Worm (Caenorhabditis elegans) whole organism, L1 larva: ENCODE data around the gene col-13.
A peak's percentile ranks its signal among the peaks of the same experiment; 100 is the strongest.

ENCODE experiments used
- C16A3.4 ChIP-seq: fragments of 150-350 bp; optimal IDR thresholded peaks from 2 replicates; lab custom pipeline; 2014; ENCODE audit warnings: missing biosample characterization, missing genetic modification characterization
- C34B4.2 ChIP-seq: sonication (generic microtip); optimal IDR thresholded peaks from 2 replicates; lab custom pipeline; 2017; ENCODE audit warnings: mild to moderate bottlenecking, missing genetic modification characterization, missing compliant biosample characterization
- aha-1 ChIP-seq: fragments of 150-350 bp; optimal IDR thresholded peaks from 2 replicates; lab custom pipeline; 2014; ENCODE audit warnings: missing biosample characterization, missing genetic modification characterization
- ama-1 ChIP-seq: fragments of 150-350 bp; optimal IDR thresholded peaks from 2 replicates; lab custom pipeline; 2014
- ceh-63 ChIP-seq: fragments of 200-800 bp; sonication (Bioruptor generic); optimal IDR thresholded peaks from 2 replicates; lab custom pipeline; 2018; ENCODE audit warnings: mild to moderate bottlenecking, missing genetic modification characterization, missing compliant biosample characterization
- ceh-82 ChIP-seq, 3 experiments: fragments of 150-350 bp in 1 of 3; sonication (generic microtip) in 2 of 3; optimal IDR thresholded peaks; 2 replicates each; lab custom pipeline; 2014 to 2017; ENCODE audit warnings: missing biosample characterization in 3 of 3, missing genetic modification characterization in 3 of 3
- ces-1 ChIP-seq: fragments of 150-350 bp; optimal IDR thresholded peaks from 2 replicates; lab custom pipeline; 2014; ENCODE audit warnings: missing biosample characterization, missing genetic modification reagents, missing genetic modification characterization
- dpl-1 ChIP-seq, 3 experiments: fragments of 150-350 bp in 2 of 3; sonication (generic microtip) in 1 of 3; optimal IDR thresholded peaks; 2 replicates each; lab custom pipeline; 2014 to 2017; ENCODE audit warnings: missing biosample characterization in 3 of 3, missing genetic modification characterization in 3 of 3, missing genetic modification reagents in 3 of 3
- dsc-1 ChIP-seq: sonication (generic microtip); optimal IDR thresholded peaks from 2 replicates; lab custom pipeline; 2016; ENCODE audit warnings: mild to moderate bottlenecking, missing genetic modification characterization, missing compliant biosample characterization
- efl-1 ChIP-seq, 4 experiments: fragments of 150-350 bp; optimal IDR thresholded peaks in 3 of 4; peaks in 1 of 4; 1 replicate in 1 of 4; 2 replicates in 3 of 4; lab custom pipeline; 2014; ENCODE audit warnings: missing biosample characterization in 2 of 4, missing genetic modification characterization in 2 of 4, missing genetic modification reagents in 2 of 4
- egl-13 ChIP-seq: sonication (generic microtip); optimal IDR thresholded peaks from 2 replicates; lab custom pipeline; 2016; ENCODE audit warnings: missing genotype, missing genetic modification reagents, missing genetic modification characterization, missing compliant biosample characterization
- egl-27 ChIP-seq, 2 experiments: fragments of 150-350 bp in 1 of 2; sonication (generic microtip); optimal IDR thresholded peaks; 3 replicates each; lab custom pipeline; 2017 to 2018; ENCODE audit warnings: missing biosample characterization in 2 of 2, missing genetic modification characterization in 2 of 2, missing genetic modification reagents in 2 of 2
- elt-2 ChIP-seq: sonication (generic microtip); optimal IDR thresholded peaks from 2 replicates; lab custom pipeline; 2016; ENCODE audit warnings: missing genetic modification characterization, mild to moderate bottlenecking, inconsistent platforms, missing compliant biosample characterization, missing genetic modification reagents
- elt-3 ChIP-seq, 6 experiments: fragments of 150-350 bp in 1 of 6; sonication (generic microtip); optimal IDR thresholded peaks; 2 replicates each; lab custom pipeline; 2017 to 2018; ENCODE audit warnings: missing biosample characterization in 6 of 6, missing genetic modification characterization in 6 of 6, inconsistent platforms in 1 of 6
- ets-5 ChIP-seq: fragments of 200-800 bp; sonication (Bioruptor generic); IDR thresholded peaks from 2 replicates; pipeline ENCODE4 v1.3.6; 2022; ENCODE audit warnings: missing genetic modification characterization, missing compliant biosample characterization
- fkh-10 ChIP-seq: sonication (generic microtip); optimal IDR thresholded peaks from 2 replicates; lab custom pipeline; 2017; ENCODE audit warnings: missing biosample characterization, missing genetic modification reagents, missing genetic modification characterization
- fkh-4 ChIP-seq: sonication (generic microtip); optimal IDR thresholded peaks from 2 replicates; lab custom pipeline; 2016; ENCODE audit warnings: missing compliant biosample characterization, missing genetic modification characterization, borderline replicate concordance
- isw-1 ChIP-seq: fragments of 200-800 bp; sonication (Bioruptor generic); IDR thresholded peaks from 2 replicates; pipeline ENCODE4 v1.3.6; 2022; ENCODE audit warnings: missing genetic modification characterization, missing compliant biosample characterization
- lin-14 ChIP-seq: fragments of 200-800 bp; sonication (Bioruptor generic); optimal IDR thresholded peaks from 2 replicates; lab custom pipeline; 2018; ENCODE audit warnings: mild to moderate bottlenecking, missing genetic modification characterization, moderate library complexity, missing compliant biosample characterization
- lin-35 ChIP-seq, 2 experiments: fragments of 150-350 bp; optimal IDR thresholded peaks; 2 replicates each; lab custom pipeline; 2014; ENCODE audit warnings: missing biosample characterization in 2 of 2, missing genetic modification characterization in 2 of 2, missing genetic modification reagents in 2 of 2
- lsy-2 ChIP-seq, 2 experiments: fragments of 150-350 bp; optimal IDR thresholded peaks; 2 replicates each; lab custom pipeline; 2014; ENCODE audit warnings: missing biosample characterization in 2 of 2, missing genetic modification characterization in 2 of 2
- mdl-1 ChIP-seq, 2 experiments: fragments of 150-350 bp; optimal IDR thresholded peaks; 2 replicates each; lab custom pipeline; 2014 to 2017; ENCODE audit warnings: missing biosample characterization in 2 of 2, missing genetic modification characterization in 2 of 2, inconsistent platforms in 1 of 2
- mef-2 ChIP-seq: fragments of 150-350 bp; optimal IDR thresholded peaks from 2 replicates; lab custom pipeline; 2014; ENCODE audit warnings: missing biosample characterization, missing genetic modification characterization
- nhr-11 ChIP-seq: fragments of 150-350 bp; optimal IDR thresholded peaks from 2 replicates; lab custom pipeline; 2014; ENCODE audit warnings: missing biosample characterization, missing genetic modification characterization
- nhr-12 ChIP-seq: sonication (generic microtip); optimal IDR thresholded peaks from 2 replicates; lab custom pipeline; 2017; ENCODE audit warnings: missing biosample characterization, missing genetic modification characterization
- nhr-237 ChIP-seq: fragments of 150-350 bp; optimal IDR thresholded peaks from 2 replicates; lab custom pipeline; 2014; ENCODE audit warnings: missing biosample characterization, missing genetic modification characterization
- nhr-84 ChIP-seq: sonication (generic microtip); optimal IDR thresholded peaks from 2 replicates; lab custom pipeline; 2017; ENCODE audit warnings: missing biosample characterization, missing genetic modification characterization
- nhr-85 ChIP-seq: sonication (generic microtip); peaks from one replicate; lab custom pipeline; 2016; ENCODE audit warnings: missing genetic modification characterization, inconsistent platforms, missing compliant biosample characterization
- nhr-90 ChIP-seq: sonication (generic microtip); optimal IDR thresholded peaks from 2 replicates; lab custom pipeline; 2016; ENCODE audit warnings: mild to moderate bottlenecking, missing genetic modification characterization, missing compliant biosample characterization; ENCODE audit not compliant: poor library complexity
- pqm-1 ChIP-seq: sonication (generic microtip); optimal IDR thresholded peaks from 3 replicates; lab custom pipeline; 2017; ENCODE audit warnings: missing biosample characterization, missing genetic modification characterization
- skn-1 ChIP-seq: fragments of 150-350 bp; optimal IDR thresholded peaks from 2 replicates; lab custom pipeline; 2014; ENCODE audit warnings: missing biosample characterization, missing genetic modification characterization
- snu-23 ChIP-seq: sonication (generic microtip); optimal IDR thresholded peaks from 2 replicates; lab custom pipeline; 2016; ENCODE audit warnings: missing genetic modification characterization, missing compliant biosample characterization
- sup-37 ChIP-seq: fragments of 200-800 bp; sonication (Bioruptor generic); optimal IDR thresholded peaks from 2 replicates; lab custom pipeline; 2018; ENCODE audit warnings: mild to moderate bottlenecking, missing genetic modification characterization, missing compliant biosample characterization
- unc-30 ChIP-seq: sonication (generic microtip); optimal IDR thresholded peaks from 2 replicates; lab custom pipeline; 2017; ENCODE audit warnings: missing biosample characterization, missing genetic modification characterization
- unc-62 ChIP-seq: fragments of 150-350 bp; optimal IDR thresholded peaks from 2 replicates; lab custom pipeline; 2014; ENCODE audit warnings: missing biosample characterization, missing genetic modification reagents, missing genetic modification characterization
- unc-86 ChIP-seq: sonication (generic microtip); optimal IDR thresholded peaks from 2 replicates; lab custom pipeline; 2016; ENCODE audit warnings: missing genetic modification characterization, missing compliant biosample characterization
- xbp-1 ChIP-seq: sonication (generic microtip); optimal IDR thresholded peaks from 2 replicates; lab custom pipeline; 2016; ENCODE audit warnings: missing genetic modification characterization, missing compliant biosample characterization
- zag-1 ChIP-seq: fragments of 150-350 bp; optimal IDR thresholded peaks from 2 replicates; lab custom pipeline; 2014; ENCODE audit warnings: missing biosample characterization, missing genetic modification characterization
- zip-4 ChIP-seq: fragments of 200-800 bp; sonication (Bioruptor generic); optimal IDR thresholded peaks from 2 replicates; lab custom pipeline; 2018; ENCODE audit warnings: mild to moderate bottlenecking, missing genetic modification characterization, moderate library complexity, missing compliant biosample characterization
- ztf-11 ChIP-seq, 2 experiments: sonication (generic microtip); optimal IDR thresholded peaks; 2 replicates each; lab custom pipeline; 2016 to 2017; ENCODE audit warnings: missing genetic modification characterization in 2 of 2, missing biosample characterization in 1 of 2, missing compliant biosample characterization in 1 of 2
- ztf-4 ChIP-seq: fragments of 150-350 bp; optimal IDR thresholded peaks from 2 replicates; lab custom pipeline; 2014; ENCODE audit warnings: missing biosample characterization, missing genetic modification characterization

Gene col-13

ce11 chrV:10432607-10433006 lies 10.9 kb upstream of the col-13 start:
- TF ChIP-seq snu-23 (GFP tag; lab: Kevin White, UChicago) = no peak
- TF ChIP-seq ceh-63 (GFP tag; lab: Kevin White, UChicago) = no peak
- TF ChIP-seq C16A3.4 (tag; lab: Kevin White, UChicago) = no peak
- TF ChIP-seq xbp-1 (tag; lab: Kevin White, UChicago) = no peak
- TF ChIP-seq elt-3 (tag; optimal IDR thresholded peaks at IDR 0.05; lab: Kevin White, UChicago) = no peak
- no peak for TF ChIP-seq egl-13 (tag; lab: Kevin White, UChicago)
- no peak for TF ChIP-seq unc-86 (tag; lab: Kevin White, UChicago)
- TF ChIP-seq skn-1 = no peak
- TF ChIP-seq lin-14 (GFP tag; lab: Kevin White, UChicago) = peak; percentile 20
- TF ChIP-seq ceh-82 (tag; optimal IDR thresholded peaks at IDR 0.05; lab: Kevin White, UChicago) = no peak
- TF ChIP-seq nhr-85 (tag; lab: Kevin White, UChicago) = no peak
- TF ChIP-seq sup-37 (GFP tag; lab: Kevin White, UChicago) = no peak
- TF ChIP-seq C34B4.2 (tag; lab: Kevin White, UChicago) = no peak
- TF ChIP-seq mef-2 = no peak
- no peak for TF ChIP-seq zip-4 (GFP tag; lab: Kevin White, UChicago)
- TF ChIP-seq fkh-10 (GFP tag; lab: Kevin White, UChicago) = no peak
- TF ChIP-seq lsy-2 (tag; optimal IDR thresholded peaks at IDR 0.05; lab: Kevin White, UChicago) = peak in 1 of 2 experiments; percentile 4
- no peak for TF ChIP-seq unc-30 (tag; lab: Kevin White, UChicago)
- no peak for TF ChIP-seq ztf-4 (tag; lab: Kevin White, UChicago)
- no peak for TF ChIP-seq aha-1
- no peak for TF ChIP-seq isw-1 (GFP tag; lab: Robert Waterston, UW)
- no peak for TF ChIP-seq nhr-12
- no peak for TF ChIP-seq ztf-11 (tag; optimal IDR thresholded peaks at IDR 0.05; lab: Kevin White, UChicago)
- no peak for TF ChIP-seq unc-62 (GFP tag; lab: Kevin White, UChicago)
- TF ChIP-seq nhr-237 (tag; lab: Kevin White, UChicago) = no peak
- no peak for TF ChIP-seq zag-1 (tag; lab: Kevin White, UChicago)
- no peak for TF ChIP-seq nhr-11 (tag; lab: Kevin White, UChicago)
- peak in 1 of 2 experiments; percentile 7 for TF ChIP-seq lin-35 (GFP tag; optimal IDR thresholded peaks at IDR 0.05; lab: Kevin White, UChicago)
- no peak for TF ChIP-seq egl-27 (tag; optimal IDR thresholded peaks at IDR 0.05; lab: Kevin White, UChicago)
- peak; percentile 92 for TF ChIP-seq elt-2 (tag; lab: Kevin White, UChicago)
- TF ChIP-seq dsc-1 = no peak
- TF ChIP-seq ets-5 (GFP tag; lab: Robert Waterston, UW) = no peak
- TF ChIP-seq pqm-1 = peak; percentile 28
- TF ChIP-seq nhr-90 (tag; lab: Kevin White, UChicago) = no peak
- TF ChIP-seq mdl-1 (tag; optimal IDR thresholded peaks at IDR 0.05; lab: Kevin White, UChicago) = no peak
- TF ChIP-seq nhr-84 (tag; lab: Kevin White, UChicago) = no peak

ce11 chrV:10428608-10429007 lies 6.9 kb upstream of the col-13 start, which contains the start of gene tag-314:
tag-314 (minus strand) TSS chrV:10428708.
- TF ChIP-seq egl-13 (tag; lab: Kevin White, UChicago) = no peak
- no peak for TF ChIP-seq ces-1 (GFP tag; lab: Kevin White, UChicago)
- no peak for TF ChIP-seq ama-1 (lab: Kevin White, UChicago)
- TF ChIP-seq zag-1 (tag; lab: Kevin White, UChicago) = no peak
- TF ChIP-seq egl-27 (tag; optimal IDR thresholded peaks at IDR 0.05; lab: Kevin White, UChicago) = no peak
- no peak for TF ChIP-seq isw-1 (GFP tag; lab: Robert Waterston, UW)
- TF ChIP-seq fkh-4 (tag; lab: Kevin White, UChicago) = no peak
- no peak for TF ChIP-seq dpl-1 (GFP tag; optimal IDR thresholded peaks at IDR 0.05; lab: Kevin White, UChicago)
- no peak for TF ChIP-seq efl-1 (optimal IDR thresholded peaks at IDR 0.05; lab: Kevin White, UChicago)
- no peak for TF ChIP-seq efl-1 (GFP tag; optimal IDR thresholded peaks at IDR 0.05 in 1 of 2; lab: Kevin White, UChicago)
